Worm (Caenorhabditis elegans) whole organism, mixed stage, embryonic: Measurements from ENCODE around the gene W04B5.6.
"Not testable (repeated sequence)": the region's sequence is repeated elsewhere in the genome, so short reads cannot be mapped to it uniquely, and the experiment has no call there.

Source experiments
- nhr-237 ChIP-seq: fragments of 150-350 bp; optimal IDR thresholded peaks from 2 replicates; lab custom pipeline; 2014; ENCODE audit warnings: missing biosample characterization, missing genetic modification characterization
- snpc-4 ChIP-seq: fragments of 150-350 bp; optimal IDR thresholded peaks from 2 replicates; lab custom pipeline; 2014; ENCODE audit warnings: missing biosample characterization, missing genetic modification characterization

ce11 chrIII:2455456-2455855 is 20.2 kb upstream of the W04B5.6 start:
- TF ChIP-seq nhr-237; snpc-4 (tag; lab: Kevin White, UChicago): not testable (repeated sequence)
